Fruit fly (Drosophila melanogaster) S2 (cell line): ENCODE data around the gene CG31709.

Experiments
- CG8478 ChIP-seq: fragments of >200 bp; optimal IDR thresholded peaks from 2 replicates; lab custom pipeline; 2018
- CTCF ChIP-seq, 2 experiments: fragments of >200 bp; optimal IDR thresholded peaks; 2 replicates each; lab custom pipeline; 2018

dm6 chr2L:9569131-9569530 lies 10.3 kb downstream of the CG31709 start:
- TF ChIP-seq CG8478 (lab: Kevin White, UChicago), result no peak
- TF ChIP-seq CTCF (optimal IDR thresholded peaks at IDR 0.05; lab: Kevin White, UChicago), result no peak
